Fruit fly (Drosophila melanogaster) whole organism, embryonic: ENCODE results near the gene D12.

Experiments used
- Atf3 ChIP-seq: fragments of 200-800 bp; sonication (Bioruptor generic); optimal IDR thresholded peaks from 3 replicates; lab custom pipeline; 2016; ENCODE audit warnings: missing biosample characterization, missing genetic modification characterization
- Awh ChIP-seq: fragments of 200-800 bp; sonication (Bioruptor generic); IDR thresholded peaks from 2 replicates; pipeline ENCODE4, ENCODE4 v1.3.6; 2022; ENCODE audit warnings: missing biosample characterization, missing genetic modification characterization
- B-H1 ChIP-seq: fragments of 200-800 bp; sonication (Bioruptor generic); IDR thresholded peaks from 3 replicates; pipeline ENCODE4 v1.3.6; 2022; ENCODE audit warnings: missing biosample characterization, missing genetic modification characterization
- BtbVII ChIP-seq: fragments of 200-800 bp; sonication (Bioruptor generic); optimal IDR thresholded peaks from 3 replicates; lab custom pipeline; 2017; ENCODE audit warnings: missing biosample characterization, mild to moderate bottlenecking, missing genetic modification characterization
- CG10147 ChIP-seq: fragments of 200-800 bp; sonication (Bioruptor generic); optimal IDR thresholded peaks from 2 replicates; lab custom pipeline; 2019; ENCODE audit warnings: missing biosample characterization, mild to moderate bottlenecking, missing genetic modification characterization, moderate library complexity
- CG10267 ChIP-seq: fragments of 200-800 bp; sonication (Bioruptor generic); optimal IDR thresholded peaks from 2 replicates; lab custom pipeline; 2018; ENCODE audit warnings: missing biosample characterization, mild to moderate bottlenecking, missing genetic modification characterization, moderate library complexity
- CG10274 ChIP-seq: fragments of 200-800 bp; sonication (Bioruptor generic); optimal IDR thresholded peaks from 3 replicates; lab custom pipeline; 2017; ENCODE audit warnings: missing biosample characterization, mild to moderate bottlenecking, missing genetic modification characterization
- CG10543 ChIP-seq: fragments of 200-800 bp; sonication (Bioruptor generic); optimal IDR thresholded peaks from 3 replicates; lab custom pipeline; 2017; ENCODE audit warnings: missing biosample characterization, mild to moderate bottlenecking, missing genetic modification characterization, moderate library complexity
- CG12942 ChIP-seq: fragments of 200-800 bp; sonication (Bioruptor generic); optimal IDR thresholded peaks from 3 replicates; lab custom pipeline; 2016; ENCODE audit warnings: missing biosample characterization, missing genetic modification characterization
- CG14710 ChIP-seq: fragments of 200-800 bp; sonication (Bioruptor generic); optimal IDR thresholded peaks from 3 replicates; lab custom pipeline; 2019; ENCODE audit warnings: missing biosample characterization, mild to moderate bottlenecking, missing genetic modification characterization, moderate library complexity
- CG16815 ChIP-seq: fragments of 200-800 bp; sonication (Bioruptor generic); optimal IDR thresholded peaks from 3 replicates; lab custom pipeline; 2017; ENCODE audit warnings: missing biosample characterization, mild to moderate bottlenecking, missing genetic modification characterization
- CG16863 ChIP-seq: fragments of 200-800 bp; sonication (Bioruptor generic); optimal IDR thresholded peaks from 3 replicates; lab custom pipeline; 2016; ENCODE audit warnings: missing biosample characterization, missing genetic modification characterization
- CG17328 ChIP-seq: fragments of 200-800 bp; sonication (Bioruptor generic); IDR thresholded peaks from 2 replicates; pipeline ENCODE4 v1.3.6; 2022; ENCODE audit warnings: missing biosample characterization, missing genetic modification characterization
- CG17385 ChIP-seq: fragments of 200-800 bp; sonication (Bioruptor generic); optimal IDR thresholded peaks from 3 replicates; lab custom pipeline; 2018; ENCODE audit warnings: missing biosample characterization, mild to moderate bottlenecking, missing genetic modification characterization
- CG1832 ChIP-seq: fragments of 200-800 bp; sonication (Bioruptor generic); optimal IDR thresholded peaks from 2 replicates; lab custom pipeline; 2017; ENCODE audit warnings: missing biosample characterization, mild to moderate bottlenecking, missing genetic modification characterization, inconsistent platforms
- CG18619 ChIP-seq: fragments of 200-800 bp; sonication (Bioruptor generic); optimal IDR thresholded peaks from 3 replicates; lab custom pipeline; 2017; ENCODE audit warnings: missing biosample characterization, mild to moderate bottlenecking, missing genetic modification characterization
- CG2889 ChIP-seq: fragments of 200-800 bp; sonication (Bioruptor generic); IDR thresholded peaks from 3 replicates; pipeline ENCODE4 v1.3.6; 2022; ENCODE audit warnings: missing biosample characterization, missing genetic modification characterization
- CG30431 ChIP-seq: fragments of 200-800 bp; sonication (Bioruptor generic); optimal IDR thresholded peaks from 2 replicates; lab custom pipeline; 2017; ENCODE audit warnings: missing biosample characterization, missing genetic modification characterization
- CG4360 ChIP-seq: fragments of 200-800 bp; sonication (Bioruptor generic); IDR thresholded peaks from 2 replicates; pipeline ENCODE4 v1.3.6; 2022; ENCODE audit warnings: missing biosample characterization, missing genetic modification characterization
- CG4854 ChIP-seq: fragments of 200-800 bp; sonication (Bioruptor generic); optimal IDR thresholded peaks from 2 replicates; lab custom pipeline; 2016; ENCODE audit warnings: missing biosample characterization, missing genetic modification characterization, inconsistent platforms
- CG6254 ChIP-seq: fragments of 200-800 bp; sonication (Bioruptor generic); optimal IDR thresholded peaks from 3 replicates; lab custom pipeline; 2017; ENCODE audit warnings: mild to moderate bottlenecking, missing biosample characterization, missing genetic modification reagents, missing genetic modification characterization
- CG6765 ChIP-seq: fragments of 200-800 bp; sonication (Bioruptor generic); optimal IDR thresholded peaks from 3 replicates; lab custom pipeline; 2017; ENCODE audit warnings: missing biosample characterization, mild to moderate bottlenecking, missing genetic modification characterization
- CG7745 ChIP-seq: fragments of 200-800 bp; sonication (Bioruptor generic); optimal IDR thresholded peaks from 2 replicates; lab custom pipeline; 2018; ENCODE audit warnings: missing biosample characterization, mild to moderate bottlenecking, missing genetic modification characterization, moderate library complexity
- CG9797 ChIP-seq: fragments of 200-800 bp; sonication (Bioruptor generic); optimal IDR thresholded peaks from 3 replicates; lab custom pipeline; 2018; ENCODE audit warnings: missing biosample characterization, mild to moderate bottlenecking, missing genetic modification characterization
- CkIIα-i1 ChIP-seq: fragments of 200-800 bp; sonication (Bioruptor generic); IDR thresholded peaks from 2 replicates; pipeline ENCODE4 v1.3.6; 2022; ENCODE audit warnings: missing biosample characterization, missing genetic modification characterization
- Deaf1 ChIP-seq: fragments of 200-800 bp; optimal IDR thresholded peaks from 3 replicates; lab custom pipeline; 2019; ENCODE audit warnings: missing biosample characterization, mild to moderate bottlenecking, missing genetic modification characterization, moderate library complexity
- Dll ChIP-seq: fragments of 200-800 bp; sonication (Bioruptor generic); IDR thresholded peaks from 4 replicates; pipeline ENCODE4 v1.3.6; 2022; ENCODE audit warnings: missing biosample characterization, missing genetic modification characterization; ENCODE audit not compliant: partially characterized antibody
- E2f2 ChIP-seq: fragments of 200-800 bp; sonication (Bioruptor generic); IDR thresholded peaks from 2 replicates; pipeline ENCODE4 v1.3.6; 2022; ENCODE audit warnings: missing biosample characterization, missing genetic modification characterization
- Gsc ChIP-seq: fragments of 200-800 bp; sonication (Bioruptor generic); IDR thresholded peaks from 2 replicates; pipeline ENCODE4 v1.3.6; 2022; ENCODE audit warnings: missing biosample characterization, missing genetic modification characterization
- H2.0 ChIP-seq: fragments of 200-800 bp; sonication (Bioruptor generic); IDR thresholded peaks from 2 replicates; pipeline ENCODE4 v1.3.6; 2022; ENCODE audit warnings: missing biosample characterization, missing genetic modification characterization
- HLH4C ChIP-seq: fragments of 200-800 bp; sonication (Bioruptor generic); IDR thresholded peaks from 3 replicates; pipeline ENCODE4 v1.3.6; 2022; ENCODE audit warnings: missing biosample characterization, missing genetic modification characterization; ENCODE audit not compliant: partially characterized antibody
- Hand ChIP-seq: fragments of 200-800 bp; sonication (Bioruptor generic); optimal IDR thresholded peaks from 2 replicates; lab custom pipeline; 2017; ENCODE audit warnings: mild to moderate bottlenecking, missing biosample characterization, missing genetic modification reagents, missing genetic modification characterization
- Hr78 ChIP-seq, 2 experiments: fragments of 200-800 bp in 1 of 2; fragments of >200 bp in 1 of 2; sonication (Bioruptor generic) in 1 of 2; optimal IDR thresholded peaks; 2 replicates each; lab custom pipeline; 2017 to 2019; ENCODE audit warnings: missing biosample characterization in 2 of 2, missing genetic modification characterization in 2 of 2, mild to moderate bottlenecking in 1 of 2, moderate library complexity in 1 of 2
- Med ChIP-seq: fragments of 200-800 bp; sonication (Bioruptor generic); peaks from one replicate; lab custom pipeline; 2016; ENCODE audit warnings: missing biosample characterization, missing genetic modification characterization, mild to moderate bottlenecking, inconsistent platforms, moderate library complexity
- YL-1 ChIP-seq: fragments of 200-800 bp; sonication (Bioruptor generic); optimal IDR thresholded peaks from 3 replicates; lab custom pipeline; 2017; ENCODE audit warnings: missing biosample characterization, mild to moderate bottlenecking, missing genetic modification characterization
- cad ChIP-seq: fragments of >200 bp; optimal IDR thresholded peaks from 2 replicates; lab custom pipeline; 2017; ENCODE audit warnings: missing biosample characterization, missing genetic modification characterization
- chm ChIP-seq: fragments of 200-800 bp; sonication (Bioruptor generic); IDR thresholded peaks from 2 replicates; pipeline ENCODE4 v1.3.6; 2022; ENCODE audit warnings: missing biosample characterization, missing genetic modification characterization
- danr ChIP-seq: fragments of 200-800 bp; sonication (Bioruptor generic); IDR thresholded peaks from 2 replicates; pipeline ENCODE4 v1.3.6; 2022; ENCODE audit warnings: missing biosample characterization, missing genetic modification characterization
- disco-r ChIP-seq: fragments of 200-800 bp; sonication (Bioruptor generic); optimal IDR thresholded peaks from 2 replicates; lab custom pipeline; 2016; ENCODE audit warnings: missing biosample characterization, missing genetic modification characterization
- exex ChIP-seq: fragments of 200-800 bp; sonication (Bioruptor generic); optimal IDR thresholded peaks from 4 replicates; lab custom pipeline; 2018; ENCODE audit warnings: missing biosample characterization, mild to moderate bottlenecking, missing genetic modification characterization, moderate library complexity
- gcm ChIP-seq: fragments of 200-800 bp; sonication (Bioruptor generic); optimal IDR thresholded peaks from 2 replicates; lab custom pipeline; 2019; ENCODE audit warnings: missing biosample characterization, mild to moderate bottlenecking, missing genetic modification characterization, moderate library complexity
- h ChIP-seq: fragments of >200 bp; optimal IDR thresholded peaks from 2 replicates; lab custom pipeline; 2017
- klu ChIP-seq: fragments of 200-800 bp; sonication (Bioruptor generic); IDR thresholded peaks from 2 replicates; pipeline ENCODE4 v1.3.6; 2022; ENCODE audit warnings: missing biosample characterization, missing genetic modification characterization
- kni ChIP-seq: fragments of 200-800 bp; sonication (Bioruptor generic); optimal IDR thresholded peaks from 3 replicates; lab custom pipeline; 2017; ENCODE audit warnings: mild to moderate bottlenecking, missing biosample characterization, missing genetic modification reagents, missing genetic modification characterization
- lmd ChIP-seq: fragments of 200-800 bp; sonication (Bioruptor generic); IDR thresholded peaks from 2 replicates; pipeline ENCODE4 v1.3.6; 2022; ENCODE audit warnings: missing biosample characterization, missing genetic modification characterization
- lola ChIP-seq, 3 experiments: fragments of >200 bp in 2 of 3; fragments of 200-800 bp in 1 of 3; sonication (Bioruptor generic) in 1 of 3; optimal IDR thresholded peaks; 2 replicates each; lab custom pipeline; 2017 to 2019; ENCODE audit warnings: missing biosample characterization in 3 of 3, missing genetic modification characterization in 3 of 3, mild to moderate bottlenecking in 1 of 3, moderate library complexity in 1 of 3
- otp ChIP-seq: fragments of 200-800 bp; sonication (Bioruptor generic); IDR thresholded peaks from 3 replicates; pipeline ENCODE4, ENCODE4 v1.3.6; 2022; ENCODE audit warnings: missing biosample characterization, missing genetic modification characterization
- sug ChIP-seq: fragments of 200-800 bp; optimal IDR thresholded peaks from 2 replicates; lab custom pipeline; 2019; ENCODE audit warnings: missing biosample characterization, mild to moderate bottlenecking, missing genetic modification characterization, moderate library complexity
- tll ChIP-seq, 2 experiments: fragments of 200-800 bp in 1 of 2; fragments of >200 bp in 1 of 2; sonication (Bioruptor generic) in 1 of 2; optimal IDR thresholded peaks; 2 replicates each; lab custom pipeline; 2017 to 2019; ENCODE audit warnings: missing biosample characterization in 2 of 2, missing genetic modification characterization in 2 of 2, mild to moderate bottlenecking in 1 of 2, moderate library complexity in 1 of 2
- zen2 ChIP-seq: fragments of 200-800 bp; sonication (Bioruptor generic); IDR thresholded peaks from 3 replicates; pipeline ENCODE4 v1.3.6; 2022; ENCODE audit warnings: missing biosample characterization, missing genetic modification characterization; ENCODE audit not compliant: partially characterized antibody

D12 gene

dm6 chr2L:8478379-8478778 lies 41.2 kb upstream of the D12 start (continued):
- TF ChIP-seq Hand: no peak
- peak; percentile 75 for TF ChIP-seq kni
- no peak for TF ChIP-seq h (lab: Kevin White, UChicago)
- TF ChIP-seq Hr78 (GFP tag; optimal IDR thresholded peaks at IDR 0.05; lab: Kevin White, UChicago): peak in 1 of 2 experiments; percentile 93
- TF ChIP-seq CG30431 (GFP tag; lab: Kevin White, UChicago): no peak
- no peak for TF ChIP-seq Atf3 (GFP tag; lab: Kevin White, UChicago)
- TF ChIP-seq CG16815 (GFP tag; lab: Kevin White, UChicago): no peak
- peak; percentile 44 for TF ChIP-seq Med (GFP tag; lab: Kevin White, UChicago)
- TF ChIP-seq HLH4C (GFP tag; lab: Robert Waterston, UW): no peak
- TF ChIP-seq CG17328: 0 out of 2 replicates have a peak, but pooled peaks have one; percentile 12
- no peak for TF ChIP-seq gcm
- TF ChIP-seq CG10147 (GFP tag; lab: Kevin White, UChicago): no peak
- no peak for TF ChIP-seq CG6254 (GFP tag; lab: Kevin White, UChicago)
- no peak for TF ChIP-seq CG17385 (GFP tag; lab: Kevin White, UChicago)
- peak; percentile 1 for TF ChIP-seq CG1832 (GFP tag; lab: Kevin White, UChicago)
- TF ChIP-seq CG10267: no peak
- TF ChIP-seq CG10543 (GFP tag; lab: Kevin White, UChicago): no peak
- TF ChIP-seq lola (GFP tag; optimal IDR thresholded peaks at IDR 0.05; lab: Kevin White, UChicago): no peak
- TF ChIP-seq H2.0 (GFP tag; lab: Robert Waterston, UW): no peak
- peak; percentile 24 for TF ChIP-seq Deaf1
- TF ChIP-seq YL-1 (GFP tag; lab: Kevin White, UChicago): no peak
- TF ChIP-seq disco-r (GFP tag; lab: Kevin White, UChicago): no peak
- no peak for TF ChIP-seq CG6765
- TF ChIP-seq otp (GFP tag; lab: Robert Waterston, UW): no peak
- no peak for TF ChIP-seq CG9797 (GFP tag; lab: Kevin White, UChicago)
- TF ChIP-seq lmd (GFP tag; lab: Robert Waterston, UW): no peak
- TF ChIP-seq cad: no peak
- TF ChIP-seq Dll (GFP tag; lab: Robert Waterston, UW): 0 out of 4 replicates have a peak, but pooled peaks have one; percentile 28
- TF ChIP-seq E2f2 (GFP tag; lab: Robert Waterston, UW): peak; percentile 30; the same call in 1 of the 2 replicates
- TF ChIP-seq B-H1: no peak
- TF ChIP-seq CG12942: no peak
- TF ChIP-seq CkIIα-i1 (GFP tag; lab: Robert Waterston, UW): no peak
- TF ChIP-seq CG4360 (GFP tag; lab: Robert Waterston, UW): 0 out of 2 replicates have a peak, but pooled peaks have one; percentile 15
- TF ChIP-seq zen2 (GFP tag; lab: Robert Waterston, UW): 0 out of 3 replicates have a peak, but pooled peaks have one; percentile 40
- no peak for TF ChIP-seq BtbVII
- no peak for TF ChIP-seq danr (GFP tag; lab: Robert Waterston, UW)
- no peak for TF ChIP-seq CG10274 (GFP tag; lab: Kevin White, UChicago)
- TF ChIP-seq exex: no peak
- TF ChIP-seq chm (GFP tag; lab: Robert Waterston, UW): peak; percentile 46
- TF ChIP-seq Awh: peak; percentile 19; the same call in 1 of the 2 replicates
- TF ChIP-seq CG18619 (GFP tag; lab: Kevin White, UChicago): no peak
- TF ChIP-seq Gsc (GFP tag; lab: Robert Waterston, UW): no peak
- no peak for TF ChIP-seq CG4854 (GFP tag; lab: Kevin White, UChicago)
- no peak for TF ChIP-seq sug (tag; lab: Kevin White, UChicago)
- no peak for TF ChIP-seq klu (GFP tag; lab: Robert Waterston, UW)
- no peak for TF ChIP-seq CG14710 (tag; lab: Kevin White, UChicago)
- peak; percentile 9 for TF ChIP-seq CG7745
- peak in 1 of 2 experiments; percentile 32 for TF ChIP-seq tll (GFP tag; optimal IDR thresholded peaks at IDR 0.05; lab: Kevin White, UChicago)
- no peak for TF ChIP-seq CG16863 (GFP tag; lab: Kevin White, UChicago)
- no peak for TF ChIP-seq CG2889 (GFP tag; lab: Robert Waterston, UW)
